Fruit fly (Drosophila melanogaster) whole organism, wandering third instar larva: ENCODE data around the gene CG14324.
A peak's percentile ranks its signal among the peaks of the same experiment; 100 is the strongest.

Experiments used
- Abd-B ChIP-seq: fragments of >200 bp; optimal IDR thresholded peaks from 2 replicates; lab custom pipeline; 2017; ENCODE audit warnings: missing biosample characterization, missing genetic modification characterization
- CG32264 ChIP-seq: fragments of 200-800 bp; sonication (Bioruptor generic); optimal IDR thresholded peaks from 2 replicates; lab custom pipeline; 2016; ENCODE audit warnings: missing biosample characterization, missing genetic modification characterization
- CG9705 ChIP-seq: fragments of 200-800 bp; sonication (Bioruptor generic); optimal IDR thresholded peaks from 2 replicates; lab custom pipeline; 2018; ENCODE audit warnings: missing biosample characterization, mild to moderate bottlenecking, missing genetic modification characterization
- GATAd ChIP-seq: sonication (Bioruptor generic); optimal IDR thresholded peaks from 2 replicates; lab custom pipeline; 2016; ENCODE audit warnings: missing biosample characterization, missing genetic modification characterization
- HLH106 ChIP-seq: fragments of 200-800 bp; optimal IDR thresholded peaks from 3 replicates; lab custom pipeline; 2019; ENCODE audit warnings: missing biosample characterization, mild to moderate bottlenecking, missing genetic modification characterization, moderate library complexity
- Hnf4 ChIP-seq: fragments of 200-800 bp; sonication (Bioruptor generic); optimal IDR thresholded peaks from 2 replicates; lab custom pipeline; 2016; ENCODE audit warnings: missing biosample characterization, mild to moderate bottlenecking, missing genetic modification characterization
- Hr78 ChIP-seq: fragments of >200 bp; optimal IDR thresholded peaks from 2 replicates; lab custom pipeline; 2017; ENCODE audit warnings: missing biosample characterization, missing genetic modification characterization
- Hr83 ChIP-seq: fragments of 200-300 bp; sonication (Bioruptor generic); optimal IDR thresholded peaks from 2 replicates; lab custom pipeline; 2016; ENCODE audit warnings: missing biosample characterization, mild to moderate bottlenecking, missing genetic modification characterization, moderate library complexity; ENCODE audit not compliant: poor library complexity, severe bottlenecking
- Jra ChIP-seq: sonication (Bioruptor generic); optimal IDR thresholded peaks from 2 replicates; lab custom pipeline; 2016; ENCODE audit warnings: missing biosample characterization, missing genetic modification characterization
- N ChIP-seq: fragments of >200 bp; optimal IDR thresholded peaks from 2 replicates; lab custom pipeline; 2018; ENCODE audit warnings: missing biosample characterization, missing external identifiers, missing genetic modification characterization
- OdsH ChIP-seq: fragments of 200-800 bp; sonication (Bioruptor generic); optimal IDR thresholded peaks from 2 replicates; lab custom pipeline; 2016; ENCODE audit warnings: missing biosample characterization, mild to moderate bottlenecking, missing genetic modification characterization
- Rel ChIP-seq, 2 experiments: fragments of 200-800 bp; sonication (Bioruptor generic) in 1 of 2; optimal IDR thresholded peaks; 2 replicates in 1 of 2; 3 replicates in 1 of 2; lab custom pipeline; 2016 to 2019; ENCODE audit warnings: mild to moderate bottlenecking in 2 of 2, missing biosample characterization in 2 of 2, missing genetic modification characterization in 2 of 2, moderate library complexity in 1 of 2
- Sp1 ChIP-seq: fragments of 200-800 bp; sonication (Bioruptor generic); optimal IDR thresholded peaks from 3 replicates; lab custom pipeline; 2019; ENCODE audit warnings: missing biosample characterization, mild to moderate bottlenecking, missing genetic modification characterization, moderate library complexity
- brk ChIP-seq: fragments of 200-800 bp; sonication (Bioruptor generic); optimal IDR thresholded peaks from 2 replicates; lab custom pipeline; 2016; ENCODE audit warnings: missing biosample characterization, mild to moderate bottlenecking, missing genetic modification characterization
- dl ChIP-seq, 2 experiments: fragments of 175-275, 200-275 bp in 1 of 2; fragments of 200-275 bp in 1 of 2; sonication (Bioruptor generic); optimal IDR thresholded peaks; lab custom pipeline; 2018; ENCODE audit warnings: mild to moderate bottlenecking in 2 of 2, missing biosample characterization in 2 of 2, missing genetic modification characterization in 2 of 2, moderate library complexity in 2 of 2; ENCODE audit not compliant: partially characterized antibody in 2 of 2, insufficient read depth in 1 of 2
- dmrt93B ChIP-seq: fragments of 200-800 bp; sonication (Bioruptor generic); optimal IDR thresholded peaks from 2 replicates; lab custom pipeline; 2018; ENCODE audit warnings: missing biosample characterization, mild to moderate bottlenecking, missing genetic modification characterization
- dsf ChIP-seq: sonication (Bioruptor generic); optimal IDR thresholded peaks from 2 replicates; lab custom pipeline; 2016; ENCODE audit warnings: missing biosample characterization, missing genetic modification characterization, borderline replicate concordance
- ey ChIP-seq: fragments of 200-800 bp; sonication (Bioruptor generic); optimal IDR thresholded peaks from 2 replicates; lab custom pipeline; 2016; ENCODE audit warnings: missing biosample characterization, missing genetic modification characterization
- foxo ChIP-seq, 2 experiments: fragments of 200-800 bp; sonication (Bioruptor generic); optimal IDR thresholded peaks; 2 replicates in 1 of 2; 3 replicates in 1 of 2; lab custom pipeline; 2016 to 2017; ENCODE audit warnings: missing biosample characterization in 2 of 2, missing genetic modification characterization in 2 of 2
- fru ChIP-seq: fragments of 200-800 bp; sonication (Bioruptor generic); optimal IDR thresholded peaks from 3 replicates; lab custom pipeline; 2016; ENCODE audit warnings: missing biosample characterization, mild to moderate bottlenecking, missing genetic modification characterization
- h ChIP-seq: fragments of 200-800 bp; sonication (Bioruptor generic); optimal IDR thresholded peaks from 3 replicates; lab custom pipeline; 2016; ENCODE audit warnings: missing biosample characterization, mild to moderate bottlenecking, missing genetic modification characterization
- jim ChIP-seq: fragments of 175-275, 200-325 bp; sonication (Bioruptor generic); optimal IDR thresholded peaks from 2 replicates; lab custom pipeline; 2016; ENCODE audit warnings: missing biosample characterization, mild to moderate bottlenecking, missing genetic modification characterization
- lola ChIP-seq: fragments of >200 bp; optimal IDR thresholded peaks from 2 replicates; lab custom pipeline; 2017; ENCODE audit warnings: missing biosample characterization, missing genetic modification characterization
- pan ChIP-seq: fragments of >200 bp; optimal IDR thresholded peaks from 2 replicates; lab custom pipeline; 2017
- psq ChIP-seq: fragments of 200-800 bp; sonication (Bioruptor generic); optimal IDR thresholded peaks from 3 replicates; lab custom pipeline; 2017; ENCODE audit warnings: missing biosample characterization, mild to moderate bottlenecking, missing genetic modification characterization, moderate library complexity
- rgr ChIP-seq: fragments of 200-800 bp; sonication (Bioruptor generic); optimal IDR thresholded peaks from 3 replicates; lab custom pipeline; 2016; ENCODE audit warnings: missing biosample characterization, mild to moderate bottlenecking, missing genetic modification characterization
- sage ChIP-seq: fragments of 200-800 bp; sonication (Bioruptor generic); optimal IDR thresholded peaks from 2 replicates; lab custom pipeline; 2016; ENCODE audit warnings: missing biosample characterization, mild to moderate bottlenecking, missing genetic modification characterization
- sv ChIP-seq: fragments of 200-800 bp; sonication (Bioruptor generic); optimal IDR thresholded peaks from 3 replicates; lab custom pipeline; 2016; ENCODE audit warnings: missing biosample characterization, missing genetic modification characterization
- tai ChIP-seq: sonication (Bioruptor generic); optimal IDR thresholded peaks from 2 replicates; lab custom pipeline; 2016; ENCODE audit warnings: missing biosample characterization, missing genetic modification characterization
- usp ChIP-seq: fragments of >200 bp; optimal IDR thresholded peaks from 2 replicates; lab custom pipeline; 2017; ENCODE audit warnings: missing biosample characterization, missing genetic modification characterization

Gene CG14324

DNA sequence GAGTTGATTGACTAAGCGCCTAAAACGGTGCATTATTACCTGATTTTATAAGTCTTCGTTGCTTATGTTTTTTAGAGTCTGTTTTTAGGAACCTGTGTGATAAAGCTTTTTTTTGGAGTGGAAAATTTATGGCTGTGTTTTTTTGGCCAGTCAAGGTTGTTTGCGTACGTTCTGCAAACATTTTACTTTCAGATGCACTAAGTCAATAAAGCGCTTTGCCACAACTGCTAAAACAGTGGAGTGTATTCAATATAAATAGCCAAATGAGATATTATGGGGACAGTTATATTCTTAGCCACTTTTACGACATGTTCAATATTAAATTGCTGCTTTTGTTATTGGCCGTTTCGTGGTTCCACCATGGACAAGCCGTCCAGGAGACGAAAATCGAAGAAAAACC is 23.5 kb downstream of the CG14324 start, which contains the start of gene Sgs5 (continued):
- TF ChIP-seq CG9705 (GFP tag; lab: Kevin White, UChicago) = peak; percentile 25
- peak; percentile 51 for TF ChIP-seq tai (GFP tag; lab: Kevin White, UChicago)
- TF ChIP-seq foxo (GFP tag; optimal IDR thresholded peaks at IDR 0.05; lab: Kevin White, UChicago) = peak in 1 of 2 experiments; percentile 51
- no peak for TF ChIP-seq sv (GFP tag; lab: Kevin White, UChicago)
- TF ChIP-seq Rel (GFP tag; optimal IDR thresholded peaks at IDR 0.05; lab: Kevin White, UChicago) = no peak
- no peak for TF ChIP-seq Rel (tag; optimal IDR thresholded peaks at IDR 0.05; lab: Kevin White, UChicago)
- TF ChIP-seq jim (GFP tag; lab: Kevin White, UChicago) = no peak
- TF ChIP-seq usp (GFP tag; lab: Kevin White, UChicago) = no peak
- TF ChIP-seq psq (GFP tag; lab: Kevin White, UChicago) = peak; percentile 32
- TF ChIP-seq HLH106 (tag; lab: Kevin White, UChicago) = no peak

DNA sequence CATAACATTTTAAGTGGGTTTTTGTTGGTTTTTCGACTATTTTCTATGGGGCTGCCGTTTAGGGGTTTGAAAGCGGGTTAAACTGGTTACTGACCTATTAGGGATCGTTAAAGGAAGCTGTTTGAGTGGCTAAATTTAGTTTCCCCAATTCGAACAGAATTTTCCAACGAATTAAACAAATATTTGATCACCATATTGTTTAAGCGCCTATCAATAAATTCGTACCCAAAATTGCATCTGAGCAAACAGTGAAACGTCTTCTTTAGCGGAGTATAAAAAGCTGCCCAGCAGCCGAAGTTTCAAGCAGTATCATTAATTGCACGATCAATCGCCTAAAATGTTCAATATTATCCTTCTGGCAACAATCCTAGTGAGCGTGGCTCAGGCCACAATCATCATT is 24.5 kb downstream of the CG14324 start, which contains the start of gene Sgs5bis:
Gene Sgs5bis, plus strand, starts transcription at position 301 of the 400 bp plus-strand sequence.
- TF ChIP-seq CG32264 = no peak

DNA sequence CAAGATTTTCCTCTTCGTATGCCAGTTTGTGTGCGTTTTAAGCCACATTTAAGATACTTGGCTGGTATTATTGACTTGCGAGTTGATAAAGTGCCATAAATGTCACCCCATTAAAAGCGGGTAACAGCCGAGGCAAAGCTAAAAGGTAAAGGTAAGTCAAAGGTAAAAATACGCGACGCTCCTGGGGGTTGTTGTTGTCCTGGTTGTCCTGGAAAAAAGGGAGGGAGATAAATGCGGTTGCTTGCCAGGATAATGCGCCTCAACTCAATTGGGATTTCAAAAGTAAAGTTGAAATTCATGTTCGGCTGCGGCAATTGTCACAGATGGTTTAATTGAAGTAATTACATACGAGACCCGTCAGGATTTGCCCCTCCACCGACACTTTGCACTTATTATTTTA is 25.1 kb downstream of the CG14324 start:
- TF ChIP-seq sage (GFP tag; lab: Kevin White, UChicago) = no peak
- no peak for TF ChIP-seq Jra (GFP tag; lab: Kevin White, UChicago)
- TF ChIP-seq foxo (GFP tag; optimal IDR thresholded peaks at IDR 0.05; lab: Kevin White, UChicago) = no peak
- no peak for TF ChIP-seq psq (GFP tag; lab: Kevin White, UChicago)
- no peak for TF ChIP-seq rgr
- TF ChIP-seq Sp1 (GFP tag; lab: Kevin White, UChicago) = no peak
- no peak for TF ChIP-seq Hnf4
- no peak for TF ChIP-seq dl (GFP tag; optimal IDR thresholded peaks at IDR 0.05; lab: Kevin White, UChicago; ENCODE audit: insufficient read depth in 1 of 2, partially characterized antibody in 2 of 2)
- no peak for TF ChIP-seq ey (GFP tag; lab: Kevin White, UChicago)
- no peak for TF ChIP-seq Hr78 (GFP tag; lab: Kevin White, UChicago)

DNA sequence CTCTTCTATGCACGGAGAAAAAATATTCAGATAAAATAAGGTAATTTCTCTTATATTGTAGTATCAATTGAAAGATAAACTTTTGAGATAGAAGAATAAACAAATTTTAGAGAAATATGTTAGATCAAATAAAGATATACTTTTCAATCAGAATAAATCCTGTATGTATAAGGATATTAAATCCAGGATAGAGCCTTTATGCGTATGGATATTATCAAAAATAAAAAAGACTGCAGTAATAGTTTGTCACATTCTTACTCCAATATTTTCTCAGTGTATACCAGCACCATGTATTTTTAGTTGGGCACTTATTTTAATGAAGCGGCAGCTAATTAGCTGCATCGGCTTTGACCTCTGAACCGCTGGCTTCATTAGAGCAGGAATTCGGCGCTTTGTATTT is 26.8 kb downstream of the CG14324 start:
- TF ChIP-seq pan (no peak), Hr78 (GFP tag; lab: Kevin White, UChicago) (no peak), psq (GFP tag; lab: Kevin White, UChicago) (no peak), dsf (no peak), lola (no peak), GATAd (GFP tag; lab: Kevin White, UChicago) (no peak), jim (GFP tag; lab: Kevin White, UChicago) (no peak), Sp1 (GFP tag; lab: Kevin White, UChicago) (no peak), dmrt93B (GFP tag; lab: Kevin White, UChicago) (no peak), brk (GFP tag; lab: Kevin White, UChicago) (no peak), CG9705 (GFP tag; lab: Kevin White, UChicago) (no peak), Hr83 (GFP tag; lab: Kevin White, UChicago) (no peak), Abd-B (GFP tag; lab: Kevin White, UChicago) (no peak), tai (GFP tag; lab: Kevin White, UChicago) (no peak), sage (GFP tag; lab: Kevin White, UChicago) (no peak), usp (GFP tag; lab: Kevin White, UChicago) (no peak)
- TF ChIP-seq, all 38 proteins: peak for 0

DNA sequence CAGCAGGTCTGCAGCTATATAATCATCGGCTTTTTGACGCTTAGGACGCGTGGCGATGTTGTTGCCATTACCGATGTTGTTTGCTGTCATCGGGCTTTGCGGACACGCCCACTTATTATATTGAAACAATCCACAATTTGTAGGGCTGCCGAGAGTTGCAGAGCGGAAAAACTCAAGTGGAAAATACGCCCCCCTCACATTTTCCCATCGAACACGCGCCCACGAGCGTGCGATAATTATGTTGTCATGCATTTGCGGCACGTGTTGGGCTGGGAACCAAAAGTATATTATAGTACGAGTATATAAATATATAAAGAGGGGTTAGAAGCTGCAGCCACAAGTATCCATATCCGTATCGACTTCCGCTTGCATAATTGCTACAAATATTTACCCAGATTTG is 29.8 kb downstream of the CG14324 start:
- TF ChIP-seq OdsH = no peak
- no peak for TF ChIP-seq jim (GFP tag; lab: Kevin White, UChicago)
- no peak for TF ChIP-seq lola
- no peak for TF ChIP-seq fru
- no peak for TF ChIP-seq N
- no peak for TF ChIP-seq Hr83 (GFP tag; lab: Kevin White, UChicago)
- no peak for TF ChIP-seq psq (GFP tag; lab: Kevin White, UChicago)
- TF ChIP-seq h (GFP tag; lab: Kevin White, UChicago) = no peak
